Fruit fly (Drosophila melanogaster) whole organism, embryonic: Measurements from ENCODE around the gene CG17470.

Experiments
- Asciz ChIP-seq: fragments of 200-800 bp; sonication (Bioruptor generic); optimal IDR thresholded peaks from 2 replicates; lab custom pipeline; 2017; ENCODE audit warnings: missing biosample characterization, mild to moderate bottlenecking, missing genetic modification characterization, missing genetic modification reagents
- Awh ChIP-seq: fragments of 200-800 bp; sonication (Bioruptor generic); IDR thresholded peaks from 2 replicates; pipeline ENCODE4, ENCODE4 v1.3.6; 2022; ENCODE audit warnings: missing biosample characterization, missing genetic modification characterization
- Blimp-1 ChIP-seq: fragments of 200-800 bp; sonication (Bioruptor generic); optimal IDR thresholded peaks from 3 replicates; lab custom pipeline; 2018; ENCODE audit warnings: missing biosample characterization, missing genetic modification characterization, mild to moderate bottlenecking, moderate library complexity, missing genetic modification reagents
- CG10267 ChIP-seq: fragments of 200-800 bp; sonication (Bioruptor generic); optimal IDR thresholded peaks from 2 replicates; lab custom pipeline; 2018; ENCODE audit warnings: missing biosample characterization, mild to moderate bottlenecking, missing genetic modification characterization, moderate library complexity
- CG12104 ChIP-seq: fragments of 200-800 bp; sonication (Bioruptor generic); optimal IDR thresholded peaks from 3 replicates; lab custom pipeline; 2016; ENCODE audit warnings: missing biosample characterization, missing genetic modification characterization
- CG14667 ChIP-seq: fragments of 200-800 bp; sonication (Bioruptor generic); IDR thresholded peaks from 2 replicates; pipeline ENCODE4 v1.3.6; 2022; ENCODE audit warnings: missing biosample characterization, missing genetic modification characterization
- CG15696 ChIP-seq: fragments of 200-800 bp; sonication (Bioruptor generic); optimal IDR thresholded peaks from 2 replicates; lab custom pipeline; 2019; ENCODE audit warnings: missing biosample characterization, mild to moderate bottlenecking, missing genetic modification characterization, moderate library complexity
- CG1647 ChIP-seq: fragments of 200-800 bp; sonication (Bioruptor generic); optimal IDR thresholded peaks from 3 replicates; lab custom pipeline; 2016; ENCODE audit warnings: missing biosample characterization, missing genetic modification characterization
- CG18599 ChIP-seq: fragments of 200-800 bp; sonication (Bioruptor generic); optimal IDR thresholded peaks from 3 replicates; lab custom pipeline; 2017; ENCODE audit warnings: missing biosample characterization, missing genetic modification characterization, mild to moderate bottlenecking, moderate library complexity, missing genetic modification reagents
- CG2120 ChIP-seq: fragments of 200-800 bp; sonication (Bioruptor generic); optimal IDR thresholded peaks from 3 replicates; lab custom pipeline; 2016; ENCODE audit warnings: missing biosample characterization, missing genetic modification characterization
- CG3065 ChIP-seq: fragments of 200-800 bp; sonication (Bioruptor generic); optimal IDR thresholded peaks from 2 replicates; lab custom pipeline; 2016; ENCODE audit warnings: missing biosample characterization, missing genetic modification characterization
- CG31224 ChIP-seq: fragments of 200-800 bp; sonication (Bioruptor generic); IDR thresholded peaks from 2 replicates; pipeline ENCODE4 v1.3.6; 2022; ENCODE audit warnings: missing biosample characterization, missing genetic modification characterization
- CG3163 ChIP-seq: fragments of 200-800 bp; sonication (Bioruptor generic); optimal IDR thresholded peaks from 3 replicates; lab custom pipeline; 2016; ENCODE audit warnings: missing biosample characterization, missing genetic modification characterization
- CG32532 ChIP-seq: fragments of 200-800 bp; sonication (Bioruptor generic); IDR thresholded peaks from 2 replicates; pipeline ENCODE4 v1.3.6; 2022; ENCODE audit warnings: missing biosample characterization, missing genetic modification characterization
- CG3838 ChIP-seq: fragments of 200-800 bp; sonication (Bioruptor generic); optimal IDR thresholded peaks from 3 replicates; lab custom pipeline; 2016; ENCODE audit warnings: missing biosample characterization, missing genetic modification characterization
- CG42726 ChIP-seq: fragments of 200-800 bp; sonication (Bioruptor generic); IDR thresholded peaks from 2 replicates; pipeline ENCODE4 v1.3.6; 2022; ENCODE audit warnings: missing biosample characterization, missing genetic modification characterization; ENCODE audit not compliant: partially characterized antibody
- CG5953 ChIP-seq: fragments of 200-800 bp; sonication (Bioruptor generic); IDR thresholded peaks from 2 replicates; pipeline ENCODE4 v1.3.6; 2022; ENCODE audit warnings: missing biosample characterization, missing genetic modification characterization
- CG6254 ChIP-seq: fragments of 200-800 bp; sonication (Bioruptor generic); optimal IDR thresholded peaks from 3 replicates; lab custom pipeline; 2017; ENCODE audit warnings: mild to moderate bottlenecking, missing biosample characterization, missing genetic modification reagents, missing genetic modification characterization
- CG7963 ChIP-seq: fragments of 200-800 bp; sonication (Bioruptor generic); IDR thresholded peaks from 3 replicates; pipeline ENCODE4 v1.3.6; 2022; ENCODE audit warnings: missing biosample characterization, missing genetic modification characterization; ENCODE audit not compliant: partially characterized antibody
- CG8388 ChIP-seq: fragments of 200-800 bp; sonication (Bioruptor generic); optimal IDR thresholded peaks from 2 replicates; lab custom pipeline; 2019; ENCODE audit warnings: missing biosample characterization, mild to moderate bottlenecking, missing genetic modification characterization, moderate library complexity
- CG9932 ChIP-seq: fragments of 200-800 bp; sonication (Bioruptor generic); IDR thresholded peaks from 2 replicates; pipeline ENCODE4 v1.3.6; 2022; ENCODE audit warnings: missing biosample characterization, missing genetic modification characterization
- CrebB ChIP-seq: fragments of 200-800 bp; sonication (Bioruptor generic); optimal IDR thresholded peaks from 3 replicates; lab custom pipeline; 2018; ENCODE audit warnings: missing biosample characterization, mild to moderate bottlenecking, missing genetic modification characterization
- Deaf1 ChIP-seq: fragments of 200-800 bp; optimal IDR thresholded peaks from 3 replicates; lab custom pipeline; 2019; ENCODE audit warnings: missing biosample characterization, mild to moderate bottlenecking, missing genetic modification characterization, moderate library complexity
- Doc2 ChIP-seq: fragments of 200-800 bp; sonication (Bioruptor generic); IDR thresholded peaks from 2 replicates; pipeline ENCODE4 v1.3.6; 2022; ENCODE audit warnings: missing biosample characterization, missing genetic modification characterization
- Fer1 ChIP-seq: fragments of 200-800 bp; sonication (Bioruptor generic); optimal IDR thresholded peaks from 2 replicates; lab custom pipeline; 2017; ENCODE audit warnings: missing biosample characterization, mild to moderate bottlenecking, missing genetic modification characterization
- GATAe ChIP-seq: fragments of 200-800 bp; sonication (Bioruptor generic); conservative IDR thresholded peaks from 2 replicates; pipeline ENCODE4 v1.3.6; 2022; ENCODE audit warnings: missing biosample characterization, missing genetic modification characterization
- HLH3B ChIP-seq: fragments of 200-800 bp; sonication (Bioruptor generic); IDR thresholded peaks from 2 replicates; pipeline ENCODE4 v1.3.6; 2022; ENCODE audit warnings: missing biosample characterization, missing genetic modification characterization
- HLHmδ ChIP-seq: fragments of 200-800 bp; sonication (Bioruptor generic); optimal IDR thresholded peaks from 2 replicates; lab custom pipeline; 2018; ENCODE audit warnings: missing biosample characterization, mild to moderate bottlenecking, missing genetic modification characterization, moderate library complexity
- HmgZ ChIP-seq: fragments of 200-800 bp; sonication (Bioruptor generic); optimal IDR thresholded peaks from 2 replicates; lab custom pipeline; 2018; ENCODE audit warnings: missing biosample characterization, mild to moderate bottlenecking, missing genetic modification characterization
- Lhr ChIP-seq: fragments of 200-800 bp; sonication (Bioruptor generic); optimal IDR thresholded peaks from 3 replicates; lab custom pipeline; 2017; ENCODE audit warnings: mild to moderate bottlenecking, missing biosample characterization, missing genetic modification reagents, missing genetic modification characterization
- Lim3 ChIP-seq: fragments of 200-800 bp; sonication (Bioruptor generic); IDR thresholded peaks from 2 replicates; pipeline ENCODE4 v1.3.6; 2022; ENCODE audit warnings: missing biosample characterization, missing genetic modification characterization
- MESR4 ChIP-seq: fragments of 200-800 bp; sonication (Bioruptor generic); optimal IDR thresholded peaks from 2 replicates; lab custom pipeline; 2018; ENCODE audit warnings: missing biosample characterization, mild to moderate bottlenecking, missing genetic modification characterization, moderate library complexity
- Meics ChIP-seq: fragments of 200-800 bp; sonication (Bioruptor generic); optimal IDR thresholded peaks from 2 replicates; lab custom pipeline; 2017; ENCODE audit warnings: missing biosample characterization, mild to moderate bottlenecking, missing genetic modification characterization
- abd-A ChIP-seq: fragments of 200-800 bp; sonication (Bioruptor generic); optimal IDR thresholded peaks from 3 replicates; lab custom pipeline; 2019; ENCODE audit warnings: missing biosample characterization, mild to moderate bottlenecking, missing genetic modification characterization, moderate library complexity
- ap ChIP-seq: fragments of 200-800 bp; sonication (Bioruptor generic); IDR thresholded peaks from 2 replicates; pipeline ENCODE4 v1.3.6; 2022; ENCODE audit warnings: missing biosample characterization, missing genetic modification characterization
- br ChIP-seq: fragments of >200 bp; optimal IDR thresholded peaks from 2 replicates; lab custom pipeline; 2017
- btn ChIP-seq: fragments of 200-800 bp; sonication (Bioruptor generic); optimal IDR thresholded peaks from 2 replicates; lab custom pipeline; 2016; ENCODE audit warnings: missing biosample characterization, missing genetic modification characterization
- ci ChIP-seq: fragments of 200-800 bp; sonication (Bioruptor generic); IDR thresholded peaks from 3 replicates; pipeline ENCODE4 v1.3.6; 2022; ENCODE audit warnings: missing biosample characterization, missing genetic modification characterization
- da ChIP-seq: fragments of 200-800 bp; sonication (Bioruptor generic); optimal IDR thresholded peaks from 2 replicates; lab custom pipeline; 2016; ENCODE audit warnings: missing biosample characterization, missing genetic modification characterization
- dimm ChIP-seq: fragments of 200-800 bp; sonication (Bioruptor generic); IDR thresholded peaks from 2 replicates; pipeline ENCODE4 v1.3.6; 2022; ENCODE audit warnings: missing biosample characterization, missing genetic modification characterization
- ewg ChIP-seq: fragments of 200-800 bp; sonication (Bioruptor generic); optimal IDR thresholded peaks from 3 replicates; lab custom pipeline; 2017; ENCODE audit warnings: mild to moderate bottlenecking, missing biosample characterization, missing genetic modification reagents, missing genetic modification characterization
- fru ChIP-seq: fragments of >200 bp; optimal IDR thresholded peaks from 2 replicates; lab custom pipeline; 2017
- ftz-f1 ChIP-seq: fragments of 200-800 bp; sonication (Bioruptor generic); optimal IDR thresholded peaks from 2 replicates; lab custom pipeline; 2016; ENCODE audit warnings: missing biosample characterization, missing genetic modification characterization
- grau ChIP-seq: fragments of 200-800 bp; optimal IDR thresholded peaks from 3 replicates; lab custom pipeline; 2019; ENCODE audit warnings: missing biosample characterization, mild to moderate bottlenecking, missing genetic modification characterization, moderate library complexity
- nom ChIP-seq: fragments of 200-800 bp; sonication (Bioruptor generic); optimal IDR thresholded peaks from 2 replicates; lab custom pipeline; 2017; ENCODE audit warnings: missing biosample characterization, missing genetic modification characterization, mild to moderate bottlenecking, moderate library complexity, missing genetic modification reagents
- pros ChIP-seq: fragments of 200-800 bp; sonication (Bioruptor generic); optimal IDR thresholded peaks from 3 replicates; lab custom pipeline; 2019; ENCODE audit warnings: missing biosample characterization, mild to moderate bottlenecking, missing genetic modification characterization, moderate library complexity
- pum ChIP-seq: fragments of 200-800 bp; sonication (Bioruptor generic); optimal IDR thresholded peaks from 2 replicates; lab custom pipeline; 2016; ENCODE audit warnings: missing biosample characterization, missing genetic modification characterization
- sim ChIP-seq: fragments of 200-800 bp; sonication (Bioruptor generic); IDR thresholded peaks from 2 replicates; pipeline ENCODE4 v1.3.6; 2022; ENCODE audit warnings: missing biosample characterization, missing genetic modification characterization
- sob ChIP-seq: fragments of 200-800 bp; sonication (Bioruptor generic); IDR thresholded peaks from 2 replicates; pipeline ENCODE4 v1.3.6; 2022; ENCODE audit warnings: missing biosample characterization, missing genetic modification characterization
- ssp ChIP-seq: fragments of 200-800 bp; sonication (Bioruptor generic); IDR thresholded peaks from 2 replicates; pipeline ENCODE4 v1.3.6; 2022; ENCODE audit warnings: missing biosample characterization, missing genetic modification characterization
- wdn ChIP-seq: fragments of 200-800 bp; sonication (Bioruptor generic); IDR thresholded peaks from 2 replicates; pipeline ENCODE4 v1.3.6; 2022; ENCODE audit warnings: missing biosample characterization, missing genetic modification characterization
- zen2 ChIP-seq: fragments of 200-800 bp; sonication (Bioruptor generic); IDR thresholded peaks from 3 replicates; pipeline ENCODE4 v1.3.6; 2022; ENCODE audit warnings: missing biosample characterization, missing genetic modification characterization; ENCODE audit not compliant: partially characterized antibody

The CG17470 gene

DNA sequence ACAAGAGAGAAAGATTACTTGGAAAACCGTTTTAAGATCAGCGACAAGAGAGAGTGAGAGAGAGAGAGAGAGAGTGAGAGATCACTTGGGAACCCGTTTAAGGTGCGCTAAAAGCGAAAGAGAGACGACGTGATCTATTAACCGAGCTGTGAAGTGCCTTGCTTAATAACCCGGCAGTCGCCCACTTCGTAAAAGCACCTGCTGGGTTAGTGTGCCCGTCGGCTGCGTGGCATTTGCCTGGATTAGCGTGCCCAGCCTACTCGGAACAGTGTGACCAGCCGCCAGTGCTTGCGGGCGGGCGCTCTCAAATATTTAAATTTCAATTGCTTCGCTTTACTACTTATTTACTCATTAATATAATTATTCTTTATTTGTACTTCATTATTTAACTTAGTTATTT is 4.6 kb downstream of the CG17470 start (continued):
- no peak for TF ChIP-seq CG9932
- TF ChIP-seq Deaf1 (tag; lab: Kevin White, UChicago): peak; percentile 77
- no peak for TF ChIP-seq abd-A (tag; lab: Kevin White, UChicago)
- TF ChIP-seq Fer1: no peak
- TF ChIP-seq CG3163: no peak
- TF ChIP-seq MESR4 (GFP tag; lab: Kevin White, UChicago): peak; percentile 20
- TF ChIP-seq Lhr (GFP tag; lab: Kevin White, UChicago): peak; percentile 98
- TF ChIP-seq Meics (GFP tag; lab: Kevin White, UChicago): no peak
- no peak for TF ChIP-seq CG12104 (GFP tag; lab: Kevin White, UChicago)
- TF ChIP-seq ftz-f1 (GFP tag; lab: Kevin White, UChicago): no peak
- no peak for TF ChIP-seq CG32532 (GFP tag; lab: Robert Waterston, UW)
- no peak for TF ChIP-seq ewg (GFP tag; lab: Kevin White, UChicago)
- no peak for TF ChIP-seq Asciz (GFP tag; lab: Kevin White, UChicago)
- TF ChIP-seq fru (lab: Kevin White, UChicago): no peak
- TF ChIP-seq CrebB: no peak
- TF ChIP-seq CG15696 (tag; lab: Kevin White, UChicago): no peak
- peak; percentile 9 for TF ChIP-seq CG6254 (GFP tag; lab: Kevin White, UChicago)
- TF ChIP-seq GATAe (GFP tag; lab: Robert Waterston, UW): no peak
- TF ChIP-seq dimm (GFP tag; lab: Robert Waterston, UW): no peak
- no peak for TF ChIP-seq HmgZ
- TF ChIP-seq Lim3 (GFP tag; lab: Robert Waterston, UW): no peak
- no peak for TF ChIP-seq sim (GFP tag; lab: Robert Waterston, UW)
- no peak for TF ChIP-seq pum (GFP tag; lab: Kevin White, UChicago)
- peak; percentile 24 for TF ChIP-seq pros
- no peak for TF ChIP-seq HLHmδ
- no peak for TF ChIP-seq br (lab: Kevin White, UChicago)
- TF ChIP-seq CG2120 (GFP tag; lab: Kevin White, UChicago): no peak
- TF ChIP-seq CG31224 (GFP tag; lab: Robert Waterston, UW): no peak
- TF ChIP-seq grau (tag; lab: Kevin White, UChicago): peak; percentile 2
- peak; percentile 43; the same call in 1 of the 3 replicates for TF ChIP-seq ci (GFP tag; lab: Robert Waterston, UW)
- TF ChIP-seq CG14667 (GFP tag; lab: Robert Waterston, UW): no peak
- TF ChIP-seq wdn (GFP tag; lab: Robert Waterston, UW): no peak
- TF ChIP-seq CG8388 (GFP tag; lab: Kevin White, UChicago): no peak
- 0 out of 2 replicates have a peak, but pooled peaks have one; percentile 36 for TF ChIP-seq CG42726 (GFP tag; lab: Robert Waterston, UW)
- TF ChIP-seq nom (GFP tag; lab: Kevin White, UChicago): no peak
- TF ChIP-seq CG3065 (GFP tag; lab: Kevin White, UChicago): no peak
- no peak for TF ChIP-seq zen2
- TF ChIP-seq CG3838 (GFP tag; lab: Kevin White, UChicago): no peak
- TF ChIP-seq Blimp-1 (GFP tag; lab: Kevin White, UChicago): no peak
- TF ChIP-seq CG5953 (GFP tag; lab: Robert Waterston, UW): no peak
- TF ChIP-seq CG1647: no peak
- no peak for TF ChIP-seq sob (GFP tag; lab: Robert Waterston, UW)
- peak; percentile 41; the same call in 1 of the 3 replicates for TF ChIP-seq CG7963 (GFP tag; lab: Robert Waterston, UW)
- TF ChIP-seq Awh (GFP tag; lab: Robert Waterston, UW): no peak
- TF ChIP-seq HLH3B (GFP tag; lab: Robert Waterston, UW): no peak
- no peak for TF ChIP-seq ap
- no peak for TF ChIP-seq da (GFP tag; lab: Kevin White, UChicago)
- TF ChIP-seq CG10267 (tag; lab: Kevin White, UChicago): peak; percentile 23
- TF ChIP-seq Doc2 (GFP tag; lab: Robert Waterston, UW): no peak
- TF ChIP-seq CG18599: no peak
- no peak for TF ChIP-seq btn (GFP tag; lab: Kevin White, UChicago)
- no peak for TF ChIP-seq ssp (GFP tag; lab: Robert Waterston, UW)
